Fruit fly (Drosophila melanogaster): ENCODE data around the gene CG12375.

The CG12375 gene

DNA sequence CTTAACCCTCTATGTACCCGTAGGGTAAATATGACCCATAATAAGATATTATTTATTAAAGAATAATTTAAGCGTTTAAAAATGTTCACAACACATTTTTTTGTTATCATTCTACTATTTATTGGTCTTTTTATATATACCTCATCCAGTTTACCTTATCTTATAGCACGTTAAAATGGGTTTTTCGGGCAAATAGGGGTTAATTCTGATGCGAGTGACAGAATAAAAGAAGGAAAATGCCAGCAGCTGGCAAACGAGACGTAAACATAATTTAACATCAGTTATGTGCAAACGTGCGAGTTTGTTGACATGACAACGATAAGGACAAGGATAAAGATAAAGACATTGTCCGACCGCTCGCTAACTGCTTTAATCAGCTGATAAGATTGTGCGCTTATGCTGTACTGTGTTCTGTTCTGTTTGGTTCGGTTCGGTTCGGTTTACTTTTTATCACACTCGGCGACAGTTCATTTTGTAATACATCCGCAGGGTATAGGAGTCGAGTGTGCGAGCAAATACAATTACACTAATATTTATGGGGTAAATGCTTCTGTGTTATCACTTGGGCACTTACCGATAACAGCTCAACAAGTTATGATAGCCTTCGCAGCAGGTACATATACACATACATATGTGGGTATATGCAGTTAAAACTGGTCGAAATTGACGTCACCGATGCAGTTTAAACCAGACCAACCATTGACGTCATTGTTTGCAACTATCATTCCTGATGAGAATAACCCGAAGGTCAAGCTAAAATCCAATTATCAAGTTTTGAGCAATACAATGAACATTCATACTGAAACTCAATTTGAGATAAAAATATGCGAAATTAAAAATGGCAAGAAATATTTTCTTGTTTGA is 26.0 kb downstream of the CG12375 start (continued):
- peak; percentile 38 for TF ChIP-seq CG3281 (GFP tag; optimal IDR thresholded peaks at IDR 0.05)
- TF ChIP-seq tio (GFP tag; optimal IDR thresholded peaks at IDR 0.05) = no peak
- TF ChIP-seq chif (GFP tag; optimal IDR thresholded peaks at IDR 0.05) = no peak
- TF ChIP-seq Spps (tag; optimal IDR thresholded peaks at IDR 0.05) = no peak
- TF ChIP-seq pfk (GFP tag; optimal IDR thresholded peaks at IDR 0.05) = peak; percentile 19
- no peak for TF ChIP-seq disco-r (GFP tag; optimal IDR thresholded peaks at IDR 0.05)
- TF ChIP-seq tll (GFP tag; optimal IDR thresholded peaks at IDR 0.05) = peak in 1 of 2 experiments; percentile 53
- peak; percentile 76 for TF ChIP-seq cwo (GFP tag; optimal IDR thresholded peaks at IDR 0.05)
- no peak for TF ChIP-seq luna (GFP tag; optimal IDR thresholded peaks at IDR 0.05)
- TF ChIP-seq stc (GFP tag; IDR thresholded peaks at IDR 0.05) = no peak
- TF ChIP-seq ase (GFP tag; IDR thresholded peaks at IDR 0.05) = no peak
- no peak for TF ChIP-seq CG12155 (GFP tag; optimal IDR thresholded peaks at IDR 0.05)
- TF ChIP-seq CG11247 (GFP tag; IDR thresholded peaks at IDR 0.05) = no peak
- no peak for TF ChIP-seq Ada2b (GFP tag; IDR thresholded peaks at IDR 0.05)
- no peak for TF ChIP-seq CG16815 (GFP tag; optimal IDR thresholded peaks at IDR 0.05)
- TF ChIP-seq cg (GFP tag; optimal IDR thresholded peaks at IDR 0.05) = peak; percentile 34
- no peak; the same call in 1 of the 2 replicates for TF ChIP-seq Adf1 (GFP tag; IDR thresholded peaks at IDR 0.05)
- TF ChIP-seq Sox100B (GFP tag; optimal IDR thresholded peaks at IDR 0.05) = no peak
- TF ChIP-seq CG6254 (GFP tag; optimal IDR thresholded peaks at IDR 0.05) = peak; percentile 23
- no peak for TF ChIP-seq Lhr (GFP tag; optimal IDR thresholded peaks at IDR 0.05)
- TF ChIP-seq CG9609 (GFP tag; optimal IDR thresholded peaks at IDR 0.05) = no peak
- TF ChIP-seq nau (GFP tag; optimal IDR thresholded peaks at IDR 0.05) = no peak
- TF ChIP-seq B-H2 (GFP tag; optimal IDR thresholded peaks at IDR 0.05) = no peak
- TF ChIP-seq Antp (GFP tag; optimal IDR thresholded peaks at IDR 0.05) = no peak
- no peak for TF ChIP-seq sima (GFP tag; optimal IDR thresholded peaks at IDR 0.05)
- no peak for TF ChIP-seq CG32772 (GFP tag; IDR thresholded peaks at IDR 0.05)
- TF ChIP-seq crol (GFP tag; IDR thresholded peaks at IDR 0.05) = no peak
- no peak for TF ChIP-seq CG9727 (GFP tag; optimal IDR thresholded peaks at IDR 0.05)
- TF ChIP-seq ken (GFP tag; IDR thresholded peaks at IDR 0.05) = no peak
- TF ChIP-seq CG6791 (GFP tag; IDR thresholded peaks at IDR 0.05; ENCODE audit: partially characterized antibody) = no peak
- TF ChIP-seq CG14860 (GFP tag; IDR thresholded peaks at IDR 0.05; ENCODE audit: partially characterized antibody) = no peak
- TF ChIP-seq dati (GFP tag; IDR thresholded peaks at IDR 0.05) = no peak
- TF ChIP-seq CG12299 (tag; optimal IDR thresholded peaks at IDR 0.05) = no peak
- TF ChIP-seq sqz (GFP tag; optimal IDR thresholded peaks at IDR 0.05) = no peak
- TF ChIP-seq CG2889 (GFP tag; IDR thresholded peaks at IDR 0.05) = no peak
- peak; percentile 8 for TF ChIP-seq kay (GFP tag; optimal IDR thresholded peaks at IDR 0.05)
- TF ChIP-seq YL-1 (GFP tag; optimal IDR thresholded peaks at IDR 0.05) = no peak
- no peak for TF ChIP-seq CG5953 (GFP tag; IDR thresholded peaks at IDR 0.05)
- peak; percentile 97 for TF ChIP-seq CG34376 (GFP tag; optimal IDR thresholded peaks at IDR 0.05)
- no peak for TF ChIP-seq esg (GFP tag; conservative IDR thresholded peaks at IDR 0.05)
- TF ChIP-seq PHDP (tag; optimal IDR thresholded peaks at IDR 0.05) = peak; percentile 45
- peak; percentile 65 for TF ChIP-seq CG2678 (tag; optimal IDR thresholded peaks at IDR 0.05)
- 0 out of 3 replicates have a peak, but pooled peaks have one; percentile 4 for TF ChIP-seq so (GFP tag; IDR thresholded peaks at IDR 0.05)
- no peak for TF ChIP-seq CG17385 (GFP tag; optimal IDR thresholded peaks at IDR 0.05)
- peak; percentile 99 for TF ChIP-seq mirr (GFP tag; optimal IDR thresholded peaks at IDR 0.05)
- TF ChIP-seq Gsc (GFP tag; IDR thresholded peaks at IDR 0.05) = no peak
- no peak for TF ChIP-seq pan (optimal IDR thresholded peaks at IDR 0.05)
- no peak for TF ChIP-seq pan (GFP tag; optimal IDR thresholded peaks at IDR 0.05 in 1 of 2, IDR thresholded peaks at IDR 0.05 in 1 of 2)
- TF ChIP-seq gem (tag; optimal IDR thresholded peaks at IDR 0.05) = peak; percentile 78
